Worm (Caenorhabditis elegans) whole organism, late embryonic: ENCODE data around the gene slo-1.

Source experiments
- K09A11.1 ChIP-seq: sonication (generic microtip); optimal IDR thresholded peaks from 2 replicates; lab custom pipeline; 2017; ENCODE audit warnings: antibody characterized with exemption, mild to moderate bottlenecking, missing genetic modification characterization, missing compliant biosample characterization; ENCODE audit not compliant: insufficient read depth
- Y22D7AL.16 ChIP-seq: sonication (generic microtip); optimal IDR thresholded peaks from 2 replicates; lab custom pipeline; 2016; ENCODE audit warnings: missing genetic modification characterization, missing compliant biosample characterization
- ahr-1 ChIP-seq: sonication (generic microtip); optimal IDR thresholded peaks from 2 replicates; lab custom pipeline; 2016; ENCODE audit warnings: missing genetic modification characterization, missing compliant biosample characterization
- ceh-14 ChIP-seq: sonication (generic microtip); optimal IDR thresholded peaks from 2 replicates; lab custom pipeline; 2016; ENCODE audit warnings: missing genotype, missing genetic modification characterization, missing compliant biosample characterization
- ceh-18 ChIP-seq: sonication (generic microtip); optimal IDR thresholded peaks from 2 replicates; lab custom pipeline; 2016; ENCODE audit warnings: missing genetic modification characterization, missing compliant biosample characterization
- ceh-19 ChIP-seq: fragments of 200-800 bp; sonication (Bioruptor generic); optimal IDR thresholded peaks from 2 replicates; lab custom pipeline; 2018; ENCODE audit warnings: mild to moderate bottlenecking, missing genetic modification characterization, missing compliant biosample characterization
- ceh-2 ChIP-seq: sonication (generic microtip); optimal IDR thresholded peaks from 2 replicates; lab custom pipeline; 2016; ENCODE audit warnings: missing genotype, missing genetic modification characterization, missing compliant biosample characterization
- ceh-22 ChIP-seq: sonication (generic microtip); optimal IDR thresholded peaks from 2 replicates; lab custom pipeline; 2017; ENCODE audit warnings: missing biosample characterization, missing genetic modification characterization
- ceh-24 ChIP-seq: sonication (generic microtip); optimal IDR thresholded peaks from 2 replicates; lab custom pipeline; 2016; ENCODE audit warnings: mild to moderate bottlenecking, missing genetic modification characterization, missing compliant biosample characterization
- ceh-34 ChIP-seq: sonication (generic microtip); optimal IDR thresholded peaks from 2 replicates; lab custom pipeline; 2016; ENCODE audit warnings: mild to moderate bottlenecking, missing genetic modification characterization, missing compliant biosample characterization
- ceh-48 ChIP-seq: sonication (generic microtip); optimal IDR thresholded peaks from 2 replicates; lab custom pipeline; 2016; ENCODE audit warnings: missing genetic modification characterization, inconsistent platforms, missing compliant biosample characterization
- elt-2 ChIP-seq: sonication (generic microtip); optimal IDR thresholded peaks from 2 replicates; lab custom pipeline; 2016; ENCODE audit warnings: missing genetic modification reagents, missing genetic modification characterization, missing compliant biosample characterization
- mec-3 ChIP-seq: sonication (generic microtip); optimal IDR thresholded peaks from 2 replicates; lab custom pipeline; 2016; ENCODE audit warnings: borderline replicate concordance, missing genetic modification characterization, missing compliant biosample characterization
- nfya-1 ChIP-seq: sonication (generic microtip); optimal IDR thresholded peaks from 2 replicates; lab custom pipeline; 2017; ENCODE audit warnings: missing genetic modification characterization, mild to moderate bottlenecking, missing compliant biosample characterization, antibody characterized with exemption, moderate library complexity
- nhr-11 ChIP-seq: fragments of 150-350 bp; optimal IDR thresholded peaks from 2 replicates; lab custom pipeline; 2014; ENCODE audit warnings: missing biosample characterization, missing genetic modification characterization
- nhr-232 ChIP-seq: sonication (generic microtip); optimal IDR thresholded peaks from 2 replicates; lab custom pipeline; 2016; ENCODE audit warnings: missing genetic modification characterization, missing compliant biosample characterization
- npax-4 ChIP-seq: sonication (generic microtip); optimal IDR thresholded peaks from 2 replicates; lab custom pipeline; 2016; ENCODE audit warnings: missing genetic modification characterization, missing compliant biosample characterization
- pag-3 ChIP-seq: sonication (generic microtip); optimal IDR thresholded peaks from 2 replicates; lab custom pipeline; 2016; ENCODE audit warnings: missing compliant biosample characterization, missing genetic modification characterization, borderline replicate concordance
- pha-2 ChIP-seq: sonication (generic microtip); optimal IDR thresholded peaks from 2 replicates; lab custom pipeline; 2017; ENCODE audit warnings: mild to moderate bottlenecking, missing genetic modification characterization, missing compliant biosample characterization
- pqm-1 ChIP-seq: sonication (generic microtip); optimal IDR thresholded peaks from 2 replicates; lab custom pipeline; 2016; ENCODE audit warnings: missing genetic modification characterization, missing compliant biosample characterization
- rnt-1 ChIP-seq: sonication (generic microtip); optimal IDR thresholded peaks from 2 replicates; lab custom pipeline; 2016; ENCODE audit warnings: missing genetic modification characterization, missing compliant biosample characterization
- sdc-2 ChIP-seq: sonication (generic microtip); optimal IDR thresholded peaks from 2 replicates; lab custom pipeline; 2016; ENCODE audit warnings: missing genotype, missing genetic modification characterization, missing compliant biosample characterization
- sox-2 ChIP-seq: fragments of 200-800 bp; sonication (Bioruptor generic); IDR thresholded peaks from 2 replicates; pipeline ENCODE4 v1.3.6; 2022; ENCODE audit warnings: missing genetic modification reagents, missing genetic modification characterization, missing compliant biosample characterization
- tbx-2 ChIP-seq: sonication (generic microtip); optimal IDR thresholded peaks from 2 replicates; lab custom pipeline; 2016; ENCODE audit warnings: missing genetic modification characterization, missing compliant biosample characterization
- ttx-3 ChIP-seq: sonication (generic microtip); optimal IDR thresholded peaks from 2 replicates; lab custom pipeline; 2016; ENCODE audit warnings: missing genetic modification reagents, missing genetic modification characterization, missing compliant biosample characterization
- unc-42 ChIP-seq: sonication (generic microtip); optimal IDR thresholded peaks from 2 replicates; lab custom pipeline; 2016; ENCODE audit warnings: missing genotype, missing genetic modification characterization, missing compliant biosample characterization
- zip-5 ChIP-seq: sonication (generic microtip); optimal IDR thresholded peaks from 2 replicates; lab custom pipeline; 2016; ENCODE audit warnings: missing genetic modification characterization, missing compliant biosample characterization
- ztf-16 ChIP-seq: sonication (generic microtip); optimal IDR thresholded peaks from 2 replicates; lab custom pipeline; 2017; ENCODE audit warnings: missing genetic modification characterization, missing compliant biosample characterization

slo-1 gene

DNA sequence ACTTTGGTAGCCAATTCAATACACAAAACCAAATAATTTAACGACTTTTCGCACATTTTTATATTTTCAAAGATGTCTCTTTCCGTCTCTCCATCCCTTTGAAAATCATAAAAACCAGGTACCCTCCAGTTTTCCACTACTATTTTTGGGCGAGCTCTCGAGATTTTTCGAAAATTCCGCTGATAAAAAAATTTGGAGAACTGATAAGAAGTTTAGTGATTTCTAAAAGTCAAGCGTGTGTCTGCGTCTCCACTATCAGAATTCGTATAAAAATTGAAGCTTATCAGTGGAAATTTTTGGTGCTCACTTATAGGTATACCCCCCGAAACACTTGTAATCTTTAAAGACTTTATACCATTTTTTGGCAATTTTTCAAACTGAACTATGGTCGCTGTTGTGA is 24.4 kb downstream of the slo-1 start, which contains the start of gene hmit-1.1:
hmit-1.1 (plus strand) TSS at position 294 of the 400 bp plus-strand sequence.
- TF ChIP-seq ceh-18 (tag; lab: Kevin White, UChicago): no peak
- no peak for TF ChIP-seq npax-4
- no peak for TF ChIP-seq K09A11.1
- peak; percentile 2 for TF ChIP-seq pqm-1 (tag; lab: Kevin White, UChicago)
- TF ChIP-seq tbx-2 (tag; lab: Kevin White, UChicago): no peak
- no peak for TF ChIP-seq ceh-24 (tag; lab: Kevin White, UChicago)
- no peak for TF ChIP-seq unc-42 (tag; lab: Kevin White, UChicago)
- peak; percentile 71 for TF ChIP-seq elt-2 (tag; lab: Kevin White, UChicago)
- TF ChIP-seq, all 69 proteins: peak for 2

DNA sequence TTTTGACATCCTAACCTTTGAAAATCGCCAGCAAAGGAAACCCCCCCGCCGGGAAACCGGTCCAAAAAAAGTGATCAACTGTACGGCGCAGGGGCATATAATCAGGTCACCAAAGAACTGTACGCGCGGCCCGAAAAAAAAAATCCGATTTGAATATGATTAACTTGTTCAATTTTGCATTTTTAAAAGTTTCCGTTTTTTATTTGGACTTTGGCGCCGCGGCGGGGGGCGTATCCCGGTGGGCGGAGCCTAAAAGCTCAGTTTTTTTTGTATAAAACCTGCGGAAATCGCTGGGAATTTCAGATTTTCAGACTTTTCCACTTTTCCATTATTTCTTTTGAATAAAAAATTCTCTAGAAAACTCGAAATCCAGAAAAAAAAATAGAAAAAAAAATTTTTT is 32.4 kb downstream of the slo-1 start, which contains the start of gene hmit-1.2:
hmit-1.2 (plus strand) TSS at position 301 of the 400 bp plus-strand sequence.
- TF ChIP-seq nhr-11 (tag; lab: Kevin White, UChicago) (no peak), pha-2 (tag; lab: Kevin White, UChicago) (no peak)

DNA sequence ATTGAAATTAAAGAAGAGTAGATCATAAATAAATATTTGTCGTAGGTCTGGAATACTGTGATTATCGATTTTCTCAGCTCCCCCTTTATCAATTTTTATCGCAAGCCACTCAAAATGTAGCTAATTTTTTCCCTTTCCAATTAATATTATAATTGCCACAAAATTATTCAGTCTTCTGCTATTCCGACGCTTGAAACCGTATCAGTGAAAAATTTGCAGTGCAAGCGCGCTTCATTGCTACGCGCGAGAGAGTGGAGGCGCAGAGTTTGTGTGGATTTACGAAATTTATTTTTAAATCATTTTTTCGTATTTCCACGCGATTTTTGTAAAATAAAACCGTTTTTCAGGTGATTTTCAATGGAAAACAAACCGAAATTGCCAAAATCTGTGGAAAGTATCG is 41.5 kb downstream of the slo-1 start, which contains the start of gene ints-5:
ints-5 (plus strand) TSS at position 348 of the 400 bp plus-strand sequence.
- TF ChIP-seq sdc-2 (tag; lab: Kevin White, UChicago) (no peak), nfya-1 (tag; lab: Kevin White, UChicago) (peak; percentile 16)

DNA sequence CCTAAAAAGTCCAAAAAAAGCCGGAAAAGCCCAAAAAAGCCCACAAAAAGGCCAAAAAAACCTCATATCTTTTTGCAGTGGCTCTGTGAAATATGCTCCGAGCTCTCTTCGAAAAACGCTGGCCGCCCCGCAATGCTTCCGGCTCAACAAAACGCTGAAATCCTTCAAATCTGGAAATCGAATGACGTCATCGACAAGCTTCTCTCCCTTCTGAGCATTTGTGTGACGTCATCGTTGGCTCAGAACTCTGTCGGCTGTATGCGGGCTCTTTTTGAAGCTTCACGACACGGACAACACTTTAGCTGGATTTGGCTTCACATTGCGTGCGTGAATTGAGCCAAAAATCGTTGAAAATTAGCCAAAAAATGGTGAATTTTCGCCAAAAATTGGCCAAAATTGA is 44.0 kb downstream of the slo-1 start:
- TF ChIP-seq ceh-14 (tag; lab: Kevin White, UChicago) (no peak), K09A11.1 (no peak), ceh-48 (tag; lab: Kevin White, UChicago) (no peak), mec-3 (tag; lab: Kevin White, UChicago) (no peak), ceh-34 (tag; lab: Kevin White, UChicago) (no peak), sox-2 (GFP tag; lab: Robert Waterston, UW) (no peak), ceh-19 (GFP tag; lab: Kevin White, UChicago) (no peak), elt-2 (tag; lab: Kevin White, UChicago) (no peak), nhr-232 (no peak), Y22D7AL.16 (no peak), rnt-1 (tag; lab: Kevin White, UChicago) (no peak)

DNA sequence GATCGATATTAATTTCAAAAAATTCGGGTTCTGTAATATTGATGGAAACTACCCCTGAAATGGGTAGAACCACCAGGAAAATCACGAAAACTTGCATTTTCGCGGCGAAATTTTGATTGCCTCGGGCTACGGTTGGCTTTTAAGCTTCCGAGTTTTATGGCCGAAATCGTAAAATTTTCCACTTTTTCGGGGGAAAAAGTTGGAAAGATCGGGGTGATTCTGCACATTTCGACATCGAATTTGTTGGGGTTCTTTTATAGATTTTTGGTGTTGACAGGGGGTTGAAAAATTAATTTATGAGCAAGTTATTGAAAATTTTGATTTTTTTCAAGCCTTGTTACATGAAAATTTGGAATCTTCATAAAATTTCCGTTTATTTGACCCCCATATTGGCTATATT is 61.7 kb downstream of the slo-1 start, which contains the start of gene Y51A2D.8:
Y51A2D.8 (minus strand) TSS at position 101 of the 400 bp plus-strand sequence.
- TF ChIP-seq ttx-3 (tag; lab: Kevin White, UChicago) (no peak), pag-3 (no peak), ahr-1 (tag; lab: Kevin White, UChicago) (no peak), elt-2 (tag; lab: Kevin White, UChicago) (no peak)

DNA sequence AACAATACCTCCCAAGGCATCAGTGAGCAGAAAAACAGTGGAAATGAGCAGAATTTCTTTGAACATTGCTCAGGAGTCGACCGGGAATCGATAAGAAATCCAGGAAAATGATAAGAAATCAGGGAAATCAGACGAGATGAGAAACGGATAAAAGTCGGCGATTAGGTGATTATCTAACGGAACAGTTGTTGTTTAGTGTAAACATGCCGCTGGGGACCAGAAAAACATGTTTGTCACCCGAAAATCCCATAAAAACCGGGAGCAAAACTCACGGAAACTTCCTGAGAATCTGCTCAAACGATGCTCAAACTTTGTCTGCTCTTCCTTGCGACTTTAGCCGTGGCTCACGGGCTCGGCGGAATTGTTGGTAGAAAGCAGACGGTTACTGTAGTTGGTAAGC is 64.4 kb downstream of the slo-1 start, which contains the start of the genes ttr-24 and ttr-25:
ttr-24 (minus strand) TSS at position 156 of the 400 bp plus-strand sequence.
ttr-25 (plus strand) TSS at position 227 of the 400 bp plus-strand sequence.
- TF ChIP-seq ceh-18 (tag; lab: Kevin White, UChicago) (no peak), ceh-2 (tag; lab: Kevin White, UChicago) (no peak), ztf-16 (no peak), ceh-22 (tag; lab: Kevin White, UChicago) (no peak), pha-2 (tag; lab: Kevin White, UChicago) (no peak), zip-5 (no peak), ceh-19 (GFP tag; lab: Kevin White, UChicago) (no peak)
